Fruit fly (Drosophila melanogaster) ovary, adult (tissue): ENCODE measurements around the gene CG33111.

Experiments
- CG17801 ChIP-seq: fragments of 200-800 bp; optimal IDR thresholded peaks from 2 replicates; lab custom pipeline; 2019; ENCODE audit warnings: missing biosample characterization, mild to moderate bottlenecking, missing genetic modification characterization, moderate library complexity; ENCODE audit not compliant: partially characterized antibody

Gene CG33111

DNA sequence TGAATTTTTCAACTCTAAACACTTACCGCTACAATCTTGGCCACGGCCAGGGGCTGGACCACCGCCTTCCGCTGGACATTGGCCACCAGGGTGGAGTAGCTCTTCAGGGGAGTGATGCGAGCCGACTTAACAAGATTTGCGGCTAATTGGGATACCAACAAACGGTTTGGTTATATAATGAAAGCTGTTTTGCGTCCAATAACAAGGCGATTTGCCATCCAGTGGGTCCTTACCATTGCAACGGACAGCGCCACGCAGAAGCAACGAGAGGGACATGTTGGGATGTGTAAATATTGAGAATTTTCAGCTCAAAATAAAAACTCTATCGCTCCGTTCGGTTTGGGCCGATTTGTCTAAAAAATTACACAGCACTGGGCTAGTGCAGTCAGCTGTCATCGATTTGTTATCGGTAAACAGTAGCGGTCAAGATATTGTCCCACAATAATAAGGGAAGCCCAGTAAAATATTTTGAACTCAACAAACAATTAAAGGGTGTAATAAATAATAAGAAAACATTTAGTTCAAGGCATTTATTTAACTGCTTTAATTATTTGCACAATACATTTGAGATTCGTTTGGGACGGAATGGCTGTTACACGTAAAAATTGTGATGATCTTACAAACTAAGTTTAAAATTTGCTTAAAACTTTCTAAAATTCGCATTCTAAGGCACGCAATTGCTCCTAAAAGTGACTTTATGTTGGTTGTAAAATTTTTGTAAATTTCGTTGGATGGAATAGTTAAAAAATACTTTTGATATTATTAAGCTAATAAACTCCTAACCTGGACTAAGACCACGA, 58.6 kb downstream of the CG33111 start, which contains the start of gene SdhD:
Gene SdhD (minus strand): TSS at position 382 of the 800 bp plus-strand sequence.
- TF ChIP-seq CG17801: peak; percentile 46

DNA sequence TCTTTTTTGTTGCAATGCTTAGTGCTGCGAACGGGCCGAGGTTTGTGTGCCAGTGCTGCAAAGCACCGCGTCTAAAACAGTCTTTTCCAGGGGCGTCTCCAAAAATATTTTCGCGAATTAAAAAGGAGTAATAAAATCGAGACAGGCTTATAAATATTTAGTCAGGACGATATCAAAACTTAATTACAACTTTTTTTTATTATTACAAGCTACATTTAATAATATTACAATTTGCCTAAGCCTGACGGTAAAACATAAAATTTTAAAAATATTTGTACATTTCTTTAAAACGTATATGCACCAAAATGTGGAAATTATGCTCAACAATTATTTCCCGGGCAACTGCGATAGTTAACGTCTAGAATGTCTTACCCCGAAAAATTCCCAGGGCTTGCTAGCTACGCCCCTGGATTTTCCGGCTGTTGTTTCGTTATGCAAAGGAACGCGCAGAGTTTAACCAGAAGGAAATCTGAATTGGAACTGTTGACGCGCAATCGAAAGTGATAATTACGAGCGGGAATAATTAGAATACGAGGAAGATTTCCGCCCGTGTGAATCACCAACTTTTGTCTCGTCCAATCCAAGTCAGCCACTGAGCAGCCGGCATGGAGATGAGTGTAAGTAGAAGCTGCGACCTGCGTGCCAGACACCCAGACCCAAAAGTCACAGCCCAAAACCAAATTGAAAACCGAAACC, 61.0 kb downstream of the CG33111 start, which contains the start of the genes PTPMT1 and Hrd3:
Gene PTPMT1 (plus strand): TSS at position 428 of the 696 bp plus-strand sequence.
Gene Hrd3 (minus strand): TSS at position 646 of the 696 bp plus-strand sequence.
- TF ChIP-seq CG17801: peak; percentile 95

DNA sequence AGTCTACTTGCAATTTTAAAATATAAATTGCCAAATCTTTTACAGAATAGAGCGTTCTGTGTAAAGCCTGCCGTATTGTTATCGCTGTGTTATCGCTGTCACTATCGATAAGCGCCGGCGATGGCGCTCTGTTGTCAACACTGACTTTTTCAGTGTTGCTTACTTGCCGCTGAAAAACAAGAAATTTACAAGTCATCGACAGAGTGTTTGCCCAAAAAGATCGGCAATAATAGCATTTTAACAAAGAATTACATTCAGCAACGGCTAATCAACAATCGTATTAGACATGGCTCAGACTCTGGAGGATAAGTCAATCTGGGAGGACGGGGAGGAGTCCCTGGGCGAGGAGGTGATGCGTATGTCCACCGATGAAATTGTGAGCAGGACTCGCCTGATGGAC, 66.3 kb downstream of the CG33111 start, which contains the start of the genes RanBP3 and Rpt5:
Gene RanBP3 (minus strand): TSS at position 107 of the 400 bp plus-strand sequence.
Gene Rpt5 (plus strand): TSS at position 149 of the 400 bp plus-strand sequence.
- peak; percentile 59 for TF ChIP-seq CG17801
